Worm (Caenorhabditis elegans) whole organism, L4 larva: ENCODE measurements around the gene clp-10.
A peak's percentile ranks its signal among the peaks of the same experiment; 100 is the strongest.

Experiments
- R02D3.7 ChIP-seq: fragments of 150-350 bp; sonication (generic microtip); optimal IDR thresholded peaks from 3 replicates; lab custom pipeline; 2014; ENCODE audit warnings: missing biosample characterization, missing genetic modification characterization
- T20F7.1 ChIP-seq: fragments of 200-800 bp; sonication (Bioruptor generic); optimal IDR thresholded peaks from 2 replicates; lab custom pipeline; 2018; ENCODE audit warnings: mild to moderate bottlenecking, missing genetic modification characterization, missing compliant biosample characterization
- T26A8.4 ChIP-seq: fragments of 200-800 bp; sonication (Bioruptor generic); IDR thresholded peaks from 2 replicates; pipeline ENCODE4 v1.3.6; 2022; ENCODE audit warnings: missing genetic modification characterization, missing compliant biosample characterization
- Y48G9A.11 ChIP-seq: fragments of 200-800 bp; sonication (Bioruptor generic); IDR thresholded peaks from 2 replicates; pipeline ENCODE4 v1.3.6; 2022; ENCODE audit warnings: missing genetic modification reagents, missing genetic modification characterization, missing compliant biosample characterization
- aha-1 ChIP-seq: fragments of 150-350 bp; peaks from one replicate; lab custom pipeline; 2014; ENCODE audit warnings: missing biosample characterization, missing genetic modification characterization
- aly-2 ChIP-seq: sonication (generic microtip); optimal IDR thresholded peaks from 2 replicates; lab custom pipeline; 2018; ENCODE audit warnings: missing biosample characterization, missing genetic modification characterization
- attf-4 ChIP-seq: sonication (generic microtip); optimal IDR thresholded peaks from 3 replicates; lab custom pipeline; 2017; ENCODE audit warnings: missing biosample characterization, missing genetic modification characterization
- ceh-28 ChIP-seq: fragments of 150-350 bp; optimal IDR thresholded peaks from 2 replicates; lab custom pipeline; 2014; ENCODE audit warnings: missing biosample characterization, missing genetic modification reagents, missing genetic modification characterization
- ceh-62 ChIP-seq: sonication (generic microtip); optimal IDR thresholded peaks from 2 replicates; lab custom pipeline; 2017; ENCODE audit warnings: missing biosample characterization, missing genetic modification characterization
- cey-2 ChIP-seq: sonication (generic microtip); optimal IDR thresholded peaks from 3 replicates; lab custom pipeline; 2017; ENCODE audit warnings: missing genetic modification characterization, mild to moderate bottlenecking, missing compliant biosample characterization, antibody characterized with exemption, borderline replicate concordance; ENCODE audit not compliant: insufficient read depth
- daf-16 ChIP-seq, 3 experiments: sonication (generic microtip); optimal IDR thresholded peaks; 2 replicates each; lab custom pipeline; 2016 to 2017; ENCODE audit warnings: missing genetic modification characterization in 3 of 3, missing genetic modification reagents in 3 of 3, mild to moderate bottlenecking in 2 of 3, missing compliant biosample characterization in 2 of 3, missing biosample characterization in 1 of 3, moderate library complexity in 1 of 3
- daf-19 ChIP-seq: fragments of 200-800 bp; sonication (Bioruptor generic); conservative IDR thresholded peaks from 2 replicates; pipeline ENCODE4 v1.3.6; 2022; ENCODE audit warnings: missing genetic modification characterization, missing compliant biosample characterization
- dmd-8 ChIP-seq: fragments of 200-800 bp; sonication (Bioruptor generic); IDR thresholded peaks from 2 replicates; pipeline ENCODE4 v1.3.6; 2022; ENCODE audit warnings: missing genetic modification characterization, missing compliant biosample characterization
- dpl-1 ChIP-seq: fragments of 150-350 bp; optimal IDR thresholded peaks from 2 replicates; lab custom pipeline; 2014; ENCODE audit warnings: missing biosample characterization, missing genetic modification reagents, missing genetic modification characterization
- duxl-1 ChIP-seq: sonication (generic microtip); optimal IDR thresholded peaks from 2 replicates; lab custom pipeline; 2016; ENCODE audit warnings: mild to moderate bottlenecking, missing genetic modification characterization, moderate library complexity, missing compliant biosample characterization; ENCODE audit not compliant: poor library complexity
- dve-1 ChIP-seq: sonication (generic microtip); optimal IDR thresholded peaks from 2 replicates; lab custom pipeline; 2017; ENCODE audit warnings: antibody characterized with exemption, mild to moderate bottlenecking, missing genetic modification characterization, missing compliant biosample characterization; ENCODE audit not compliant: insufficient read depth
- egl-43 ChIP-seq: fragments of 200-800 bp; sonication (Bioruptor generic); IDR thresholded peaks from 2 replicates; pipeline ENCODE4 v1.3.6; 2022; ENCODE audit warnings: missing genetic modification reagents, missing genetic modification characterization, missing compliant biosample characterization
- hif-1 ChIP-seq, 2 experiments: sonication (generic microtip); optimal IDR thresholded peaks; 2 replicates each; lab custom pipeline; 2016 to 2017; ENCODE audit warnings: missing compliant biosample characterization in 2 of 2, missing genetic modification characterization in 2 of 2, missing genetic modification reagents in 2 of 2, missing genotype in 2 of 2, mild to moderate bottlenecking in 1 of 2
- hlh-30 ChIP-seq: sonication (generic microtip); optimal IDR thresholded peaks from 2 replicates; lab custom pipeline; 2017; ENCODE audit warnings: antibody characterized with exemption, mild to moderate bottlenecking, missing genetic modification characterization, missing compliant biosample characterization; ENCODE audit not compliant: insufficient read depth
- hmg-1.1 ChIP-seq: fragments of 200-800 bp; sonication (Bioruptor generic); IDR thresholded peaks from 2 replicates; pipeline ENCODE4 v1.3.6; 2022; ENCODE audit warnings: missing genetic modification reagents, missing genetic modification characterization, missing compliant biosample characterization
- jun-1 ChIP-seq: fragments of 150-350 bp; optimal IDR thresholded peaks from 2 replicates; lab custom pipeline; 2014; ENCODE audit warnings: missing biosample characterization, missing genetic modification reagents, missing genetic modification characterization
- lin-1 ChIP-seq: fragments of 200-800 bp; sonication (Bioruptor generic); IDR thresholded peaks from 2 replicates; pipeline ENCODE4 v1.3.6; 2022; ENCODE audit warnings: missing genetic modification reagents, missing genetic modification characterization, missing compliant biosample characterization
- lin-38 ChIP-seq: fragments of 200-800 bp; sonication (Bioruptor generic); IDR thresholded peaks from 2 replicates; pipeline ENCODE4 v1.3.6; 2022; ENCODE audit warnings: missing genetic modification reagents, missing genetic modification characterization, missing compliant biosample characterization
- lir-3 ChIP-seq: sonication (generic microtip); optimal IDR thresholded peaks from 2 replicates; lab custom pipeline; 2016; ENCODE audit warnings: mild to moderate bottlenecking, missing genetic modification characterization, missing compliant biosample characterization
- lsy-2 ChIP-seq, 2 experiments: fragments of 150-350 bp in 1 of 2; sonication (generic microtip) in 1 of 2; optimal IDR thresholded peaks; 2 replicates each; lab custom pipeline; 2014 to 2017; ENCODE audit warnings: missing biosample characterization in 2 of 2, missing genetic modification characterization in 2 of 2
- madf-9 ChIP-seq: fragments of 200-800 bp; sonication (Bioruptor generic); conservative IDR thresholded peaks from 2 replicates; pipeline ENCODE4 v1.3.6; 2022; ENCODE audit warnings: missing genetic modification reagents, missing genetic modification characterization, missing compliant biosample characterization
- mdl-1 ChIP-seq, 2 experiments: fragments of 150-350 bp in 1 of 2; sonication (generic microtip) in 1 of 2; optimal IDR thresholded peaks; 2 replicates each; lab custom pipeline; 2014 to 2017; ENCODE audit warnings: missing biosample characterization in 2 of 2, missing genetic modification characterization in 2 of 2
- mep-1 ChIP-seq: fragments of 150-350 bp; sonication (generic microtip); optimal IDR thresholded peaks from 3 replicates; lab custom pipeline; 2014; ENCODE audit warnings: missing biosample characterization, missing genetic modification characterization
- mes-2 ChIP-seq: sonication (generic microtip); optimal IDR thresholded peaks from 2 replicates; lab custom pipeline; 2016; ENCODE audit warnings: missing genotype, mild to moderate bottlenecking, missing genetic modification characterization, missing compliant biosample characterization; ENCODE audit not compliant: poor library complexity, severe bottlenecking
- mxl-3 ChIP-seq: fragments of 200-800 bp; sonication (Bioruptor generic); optimal IDR thresholded peaks from 2 replicates; lab custom pipeline; 2018; ENCODE audit warnings: mild to moderate bottlenecking, missing genetic modification characterization, missing compliant biosample characterization
- nhr-102 ChIP-seq: sonication (generic microtip); optimal IDR thresholded peaks from 2 replicates; lab custom pipeline; 2016; ENCODE audit warnings: mild to moderate bottlenecking, missing genetic modification characterization, moderate library complexity, missing compliant biosample characterization
- nhr-11 ChIP-seq: fragments of 150-350 bp; optimal IDR thresholded peaks from 2 replicates; lab custom pipeline; 2014; ENCODE audit warnings: missing biosample characterization, missing genetic modification characterization
- nhr-6 ChIP-seq: fragments of 150-350 bp; optimal IDR thresholded peaks from 2 replicates; lab custom pipeline; 2014; ENCODE audit warnings: missing biosample characterization, missing genetic modification characterization
- nhr-77 ChIP-seq: fragments of 150-350 bp; optimal IDR thresholded peaks from 2 replicates; lab custom pipeline; 2014; ENCODE audit warnings: missing biosample characterization, missing genetic modification characterization
- rbr-2 ChIP-seq: sonication (generic microtip); optimal IDR thresholded peaks from 2 replicates; lab custom pipeline; 2016; ENCODE audit warnings: missing genotype, missing genetic modification characterization, missing compliant biosample characterization
- skn-1 ChIP-seq: fragments of 150-350 bp; optimal IDR thresholded peaks from 2 replicates; lab custom pipeline; 2014; ENCODE audit warnings: missing biosample characterization, missing genetic modification characterization
- spr-1 ChIP-seq: sonication (generic microtip); optimal IDR thresholded peaks from 2 replicates; lab custom pipeline; 2016; ENCODE audit warnings: mild to moderate bottlenecking, missing genetic modification characterization, missing compliant biosample characterization
- spr-3 ChIP-seq: fragments of 200-800 bp; sonication (Bioruptor generic); optimal IDR thresholded peaks from 2 replicates; lab custom pipeline; 2018; ENCODE audit warnings: mild to moderate bottlenecking, missing genetic modification characterization, missing compliant biosample characterization
- tra-1 ChIP-seq: fragments of 200-800 bp; sonication (Bioruptor generic); IDR thresholded peaks from 2 replicates; pipeline ENCODE4 v1.3.6; 2022; ENCODE audit warnings: missing genetic modification reagents, missing genetic modification characterization, missing compliant biosample characterization
- vab-7 ChIP-seq: fragments of 200-800 bp; sonication (Bioruptor generic); IDR thresholded peaks from 2 replicates; pipeline ENCODE4 v1.3.6; 2022; ENCODE audit warnings: missing genetic modification reagents, missing genetic modification characterization, missing compliant biosample characterization
- zip-11 ChIP-seq: fragments of 200-800 bp; sonication (Bioruptor generic); IDR thresholded peaks from 2 replicates; pipeline ENCODE4 v1.3.6; 2022; ENCODE audit warnings: missing genetic modification characterization, missing compliant biosample characterization
- zip-2 ChIP-seq: fragments of 150-350 bp; optimal IDR thresholded peaks from 2 replicates; lab custom pipeline; 2014; ENCODE audit warnings: missing biosample characterization, missing genetic modification characterization
- ztf-11 ChIP-seq: fragments of 150-350 bp; optimal IDR thresholded peaks from 2 replicates; lab custom pipeline; 2014; ENCODE audit warnings: missing biosample characterization, missing genetic modification characterization
- ztf-7 ChIP-seq: fragments of 150-350 bp; optimal IDR thresholded peaks from 2 replicates; lab custom pipeline; 2014; ENCODE audit warnings: missing biosample characterization, missing genetic modification characterization

clp-10 gene

DNA sequence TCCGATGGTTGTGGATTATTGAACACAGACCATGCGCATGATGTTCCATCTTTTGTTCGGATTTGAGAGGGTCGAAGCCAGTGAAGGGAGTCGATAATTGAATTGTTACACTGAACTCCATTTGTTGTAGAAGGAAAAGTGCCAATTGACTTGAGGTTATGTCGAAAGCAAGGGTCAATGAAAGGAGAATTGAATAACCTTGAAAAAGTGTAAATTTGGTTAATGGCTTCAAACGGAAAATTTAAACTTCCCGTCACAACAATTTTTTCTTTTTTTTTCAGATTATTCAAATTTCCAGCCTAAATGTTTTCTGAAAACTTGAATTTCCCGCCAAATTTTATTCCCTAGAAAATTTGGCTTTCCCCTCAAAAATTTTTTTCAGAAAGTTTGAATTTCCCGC is at the start of gene clp-10:
TSS of gene clp-10 (minus strand) at position 101 of the 400 bp plus-strand sequence.
- no peak for TF ChIP-seq Y48G9A.11 (GFP tag; lab: Robert Waterston, UW)
- TF ChIP-seq tra-1 (GFP tag; lab: Robert Waterston, UW), result no peak
- no peak for TF ChIP-seq skn-1
- no peak for TF ChIP-seq ceh-62
- TF ChIP-seq ztf-11, result no peak
- no peak for TF ChIP-seq spr-3 (GFP tag; lab: Kevin White, UChicago)

ce11 chrIII:87183-87582 is 49.2 kb upstream of the clp-10 start, which contains the start of the genes F54C4.4 and mrpl-40:
F54C4.4 (minus strand) TSS chrIII:87381.
mrpl-40 (plus strand) TSS chrIII:87559.
- TF ChIP-seq attf-4 (tag; lab: Kevin White, UChicago), result no peak
- peak; percentile 72 for TF ChIP-seq mes-2 (tag; lab: Kevin White, UChicago)
- no peak for TF ChIP-seq cey-2 (tag; lab: Kevin White, UChicago)
- TF ChIP-seq Y48G9A.11 (GFP tag; lab: Robert Waterston, UW), result peak; percentile 95
- peak; percentile 63 for TF ChIP-seq dpl-1 (GFP tag; lab: Kevin White, UChicago)
- TF ChIP-seq daf-16 (GFP tag; optimal IDR thresholded peaks at IDR 0.05; lab: Kevin White, UChicago), result no peak
- TF ChIP-seq daf-16 (tag; optimal IDR thresholded peaks at IDR 0.05; lab: Kevin White, UChicago), result peak; percentile 18
- TF ChIP-seq aly-2 (tag; lab: Kevin White, UChicago), result no peak
- no peak for TF ChIP-seq duxl-1 (tag; lab: Kevin White, UChicago)
- peak; percentile 83 for TF ChIP-seq R02D3.7 (tag; lab: Kevin White, UChicago)
- peak; percentile 63 for TF ChIP-seq hlh-30 (tag; lab: Kevin White, UChicago)
- TF ChIP-seq aha-1 (tag; lab: Kevin White, UChicago), result peak; percentile 89
- no peak for TF ChIP-seq lin-1
- TF ChIP-seq zip-11 (GFP tag; lab: Robert Waterston, UW), result no peak
- peak; percentile 81 for TF ChIP-seq dve-1 (tag; lab: Kevin White, UChicago)
- no peak for TF ChIP-seq egl-43 (GFP tag; lab: Robert Waterston, UW)
- no peak for TF ChIP-seq lir-3 (tag; lab: Kevin White, UChicago)
- no peak for TF ChIP-seq zip-2 (tag; lab: Kevin White, UChicago)
- no peak for TF ChIP-seq ztf-7 (tag; lab: Kevin White, UChicago)
- peak; percentile 54 for TF ChIP-seq mep-1 (tag; lab: Kevin White, UChicago)
- no peak for TF ChIP-seq madf-9
- no peak for TF ChIP-seq mxl-3 (GFP tag; lab: Kevin White, UChicago)
- no peak for TF ChIP-seq jun-1 (tag; lab: Kevin White, UChicago)
- no peak for TF ChIP-seq daf-19 (GFP tag; lab: Robert Waterston, UW)
- TF ChIP-seq lin-38, result peak; percentile 30
- peak; percentile 98 for TF ChIP-seq T20F7.1 (GFP tag; lab: Kevin White, UChicago)
- TF ChIP-seq nhr-102 (tag; lab: Kevin White, UChicago), result no peak
- peak; percentile 28 for TF ChIP-seq nhr-11 (tag; lab: Kevin White, UChicago)
- peak; percentile 20 for TF ChIP-seq nhr-77
- peak in 1 of 2 experiments; percentile 85 for TF ChIP-seq lsy-2 (tag; optimal IDR thresholded peaks at IDR 0.05; lab: Kevin White, UChicago)
- TF ChIP-seq rbr-2 (tag; lab: Kevin White, UChicago), result peak; percentile 18
- no peak for TF ChIP-seq hif-1 (tag; optimal IDR thresholded peaks at IDR 0.05; lab: Kevin White, UChicago)
- TF ChIP-seq ceh-28 (tag; lab: Kevin White, UChicago), result peak; percentile 18
- peak; percentile 83 for TF ChIP-seq nhr-6 (tag; lab: Kevin White, UChicago)
- TF ChIP-seq spr-1 (tag; lab: Kevin White, UChicago), result no peak
- TF ChIP-seq T26A8.4 (GFP tag; lab: Robert Waterston, UW), result no peak
- no peak for TF ChIP-seq vab-7 (GFP tag; lab: Robert Waterston, UW)
- no peak for TF ChIP-seq tra-1 (GFP tag; lab: Robert Waterston, UW)
- TF ChIP-seq dmd-8 (GFP tag; lab: Robert Waterston, UW), result no peak
- TF ChIP-seq mdl-1 (tag; optimal IDR thresholded peaks at IDR 0.05; lab: Kevin White, UChicago), result no peak
- TF ChIP-seq hmg-1.1, result peak; percentile 65
